Fruit fly (Drosophila melanogaster): Measurements from ENCODE around the gene Tudor-SN.

dm6 chr3L:217480-218118 is 46.6 kb downstream of the Tudor-SN start, which contains the start of gene CG13877:
- TF ChIP-seq insv (optimal IDR thresholded peaks at IDR 0.05) = no peak
- no peak for TF ChIP-seq h (optimal IDR thresholded peaks at IDR 0.05)
- TF ChIP-seq Myc (optimal IDR thresholded peaks at IDR 0.05) = no peak
